Fruit fly (Drosophila melanogaster) whole organism, embryonic: Measurements from ENCODE around the gene trr.

Experiments used
- ATbp ChIP-seq: fragments of 200-800 bp; sonication (Bioruptor generic); optimal IDR thresholded peaks from 2 replicates; lab custom pipeline; 2017; ENCODE audit warnings: missing biosample characterization, mild to moderate bottlenecking, missing genetic modification characterization, missing genetic modification reagents
- Atf-2 ChIP-seq: fragments of 200-800 bp; sonication (Bioruptor generic); optimal IDR thresholded peaks from 2 replicates; lab custom pipeline; 2016; ENCODE audit warnings: missing biosample characterization, missing genetic modification characterization
- Atf3 ChIP-seq: fragments of 200-800 bp; sonication (Bioruptor generic); optimal IDR thresholded peaks from 3 replicates; lab custom pipeline; 2016; ENCODE audit warnings: missing biosample characterization, missing genetic modification characterization
- CG10209 ChIP-seq: fragments of 200-800 bp; sonication (Bioruptor generic); optimal IDR thresholded peaks from 3 replicates; lab custom pipeline; 2017; ENCODE audit warnings: missing biosample characterization, mild to moderate bottlenecking, missing genetic modification characterization, missing genetic modification reagents
- CG11085 ChIP-seq: fragments of 200-800 bp; sonication (Bioruptor generic); IDR thresholded peaks from 2 replicates; pipeline ENCODE4 v1.3.6; 2022; ENCODE audit warnings: missing biosample characterization, missing genetic modification characterization
- CG12236 ChIP-seq: fragments of 200-800 bp; sonication (Bioruptor generic); optimal IDR thresholded peaks from 2 replicates; lab custom pipeline; 2016; ENCODE audit warnings: missing biosample characterization, missing genetic modification characterization
- CG13775 ChIP-seq: fragments of 200-800 bp; sonication (Bioruptor generic); optimal IDR thresholded peaks from 3 replicates; lab custom pipeline; 2017; ENCODE audit warnings: missing biosample characterization, mild to moderate bottlenecking, missing genetic modification characterization
- CG14050 ChIP-seq: fragments of 200-800 bp; sonication (Bioruptor generic); IDR thresholded peaks from 3 replicates; pipeline ENCODE4 v1.3.6; 2022; ENCODE audit warnings: missing biosample characterization, missing genetic modification characterization
- CG15011 ChIP-seq: fragments of 200-800 bp; sonication (Bioruptor generic); optimal IDR thresholded peaks from 3 replicates; lab custom pipeline; 2018; ENCODE audit warnings: missing biosample characterization, mild to moderate bottlenecking, missing genetic modification characterization
- CG1529 ChIP-seq: fragments of 200-800 bp; sonication (Bioruptor generic); optimal IDR thresholded peaks from 3 replicates; lab custom pipeline; 2018; ENCODE audit warnings: missing biosample characterization, missing genetic modification characterization
- CG15479 ChIP-seq: fragments of 200-800 bp; sonication (Bioruptor generic); optimal IDR thresholded peaks from 3 replicates; lab custom pipeline; 2019; ENCODE audit warnings: missing biosample characterization, mild to moderate bottlenecking, missing genetic modification characterization, moderate library complexity
- CG1647 ChIP-seq: fragments of 200-800 bp; sonication (Bioruptor generic); optimal IDR thresholded peaks from 3 replicates; lab custom pipeline; 2016; ENCODE audit warnings: missing biosample characterization, missing genetic modification characterization
- CG17912 ChIP-seq: fragments of 200-800 bp; sonication (Bioruptor generic); optimal IDR thresholded peaks from 2 replicates; lab custom pipeline; 2018; ENCODE audit warnings: missing biosample characterization, mild to moderate bottlenecking, missing genetic modification characterization
- CG18599 ChIP-seq: fragments of 200-800 bp; sonication (Bioruptor generic); optimal IDR thresholded peaks from 3 replicates; lab custom pipeline; 2017; ENCODE audit warnings: missing biosample characterization, missing genetic modification characterization, mild to moderate bottlenecking, moderate library complexity, missing genetic modification reagents
- CG33557 ChIP-seq: fragments of 200-800 bp; sonication (Bioruptor generic); optimal IDR thresholded peaks from 2 replicates; lab custom pipeline; 2019; ENCODE audit warnings: missing biosample characterization, mild to moderate bottlenecking, missing genetic modification characterization, moderate library complexity
- CG34422 ChIP-seq: fragments of 200-800 bp; sonication (Bioruptor generic); IDR thresholded peaks from 3 replicates; pipeline ENCODE4 v1.3.6; 2022; ENCODE audit warnings: missing biosample characterization, missing genetic modification characterization
- CG6683 ChIP-seq: fragments of 200-800 bp; sonication (Bioruptor generic); optimal IDR thresholded peaks from 2 replicates; lab custom pipeline; 2017; ENCODE audit warnings: missing biosample characterization, mild to moderate bottlenecking, missing genetic modification characterization, missing genetic modification reagents
- CG6813 ChIP-seq: fragments of 200-800 bp; sonication (Bioruptor generic); optimal IDR thresholded peaks from 2 replicates; lab custom pipeline; 2017; ENCODE audit warnings: missing biosample characterization, missing genetic modification characterization, mild to moderate bottlenecking, moderate library complexity, missing genetic modification reagents
- CG7987 ChIP-seq: fragments of 200-800 bp; sonication (Bioruptor generic); optimal IDR thresholded peaks from 2 replicates; lab custom pipeline; 2018; ENCODE audit warnings: missing biosample characterization, mild to moderate bottlenecking, missing genetic modification characterization, moderate library complexity
- CG8765 ChIP-seq: fragments of 200-800 bp; sonication (Bioruptor generic); IDR thresholded peaks from 2 replicates; pipeline ENCODE4 v1.3.6; 2022; ENCODE audit warnings: missing biosample characterization, missing genetic modification characterization
- Chrac-16 ChIP-seq: fragments of 200-800 bp; sonication (Bioruptor generic); optimal IDR thresholded peaks from 3 replicates; lab custom pipeline; 2016; ENCODE audit warnings: missing biosample characterization, missing genetic modification characterization
- Ets65A ChIP-seq: fragments of 200-800 bp; sonication (Bioruptor generic); peaks from one replicate; lab custom pipeline; 2016; ENCODE audit warnings: missing biosample characterization, missing genetic modification characterization
- Ets97D ChIP-seq: fragments of 200-800 bp; sonication (Bioruptor generic); optimal IDR thresholded peaks from 3 replicates; lab custom pipeline; 2016; ENCODE audit warnings: missing biosample characterization, missing genetic modification characterization
- HLH4C ChIP-seq: fragments of 200-800 bp; sonication (Bioruptor generic); IDR thresholded peaks from 3 replicates; pipeline ENCODE4 v1.3.6; 2022; ENCODE audit warnings: missing biosample characterization, missing genetic modification characterization; ENCODE audit not compliant: partially characterized antibody
- Lhr ChIP-seq: fragments of 200-800 bp; sonication (Bioruptor generic); optimal IDR thresholded peaks from 3 replicates; lab custom pipeline; 2017; ENCODE audit warnings: mild to moderate bottlenecking, missing biosample characterization, missing genetic modification reagents, missing genetic modification characterization
- MBD-R2 ChIP-seq: fragments of 200-800 bp; sonication (Bioruptor generic); IDR thresholded peaks from 2 replicates; pipeline ENCODE4 v1.3.6; 2022; ENCODE audit warnings: missing biosample characterization, missing genetic modification characterization
- MESR4 ChIP-seq: fragments of 200-800 bp; sonication (Bioruptor generic); optimal IDR thresholded peaks from 2 replicates; lab custom pipeline; 2018; ENCODE audit warnings: missing biosample characterization, mild to moderate bottlenecking, missing genetic modification characterization, moderate library complexity
- Mad ChIP-seq: fragments of 200-800 bp; sonication (Bioruptor generic); optimal IDR thresholded peaks from 2 replicates; lab custom pipeline; 2016; ENCODE audit warnings: missing biosample characterization, missing genetic modification characterization
- Pdp1 ChIP-seq, 2 experiments: fragments of 200-800 bp; sonication (Bioruptor generic); optimal IDR thresholded peaks; 3 replicates each; lab custom pipeline; 2016; ENCODE audit warnings: missing biosample characterization in 2 of 2, missing genetic modification characterization in 2 of 2, mild to moderate bottlenecking in 1 of 2, moderate library complexity in 1 of 2
- Poxn ChIP-seq: fragments of 200-800 bp; sonication (Bioruptor generic); IDR thresholded peaks from 2 replicates; pipeline ENCODE4 v1.3.6; 2022; ENCODE audit warnings: missing biosample characterization, missing genetic modification characterization
- Sox102F ChIP-seq: fragments of 200-800 bp; sonication (Bioruptor generic); optimal IDR thresholded peaks from 2 replicates; lab custom pipeline; 2018; ENCODE audit warnings: missing biosample characterization, mild to moderate bottlenecking, missing genetic modification characterization, moderate library complexity
- Spps ChIP-seq: fragments of 200-800 bp; sonication (Bioruptor generic); optimal IDR thresholded peaks from 2 replicates; lab custom pipeline; 2018; ENCODE audit warnings: missing biosample characterization, mild to moderate bottlenecking, missing genetic modification characterization
- Vsx1 ChIP-seq: fragments of 200-800 bp; sonication (Bioruptor generic); optimal IDR thresholded peaks from 2 replicates; lab custom pipeline; 2017; ENCODE audit warnings: missing biosample characterization, mild to moderate bottlenecking, missing genetic modification characterization, missing genetic modification reagents
- az2 ChIP-seq: fragments of 200-800 bp; sonication (Bioruptor generic); optimal IDR thresholded peaks from 3 replicates; lab custom pipeline; 2016; ENCODE audit warnings: missing biosample characterization, missing genetic modification characterization
- bowl ChIP-seq: fragments of 200-800 bp; sonication (Bioruptor generic); IDR thresholded peaks from 2 replicates; pipeline ENCODE4 v1.3.6; 2022; ENCODE audit warnings: missing biosample characterization, missing genetic modification characterization
- chif ChIP-seq, 2 experiments: fragments of 200-800 bp; sonication (Bioruptor generic); optimal IDR thresholded peaks; 3 replicates each; lab custom pipeline; 2016; ENCODE audit warnings: missing biosample characterization in 2 of 2, missing genetic modification characterization in 2 of 2
- cwo ChIP-seq: fragments of 200-800 bp; sonication (Bioruptor generic); optimal IDR thresholded peaks from 3 replicates; lab custom pipeline; 2017; ENCODE audit warnings: missing biosample characterization, missing genetic modification characterization, mild to moderate bottlenecking, moderate library complexity, missing genetic modification reagents
- dati ChIP-seq: fragments of 200-800 bp; sonication (Bioruptor generic); IDR thresholded peaks from 2 replicates; pipeline ENCODE4 v1.3.6; 2022; ENCODE audit warnings: missing biosample characterization, missing genetic modification characterization
- en ChIP-seq: fragments of 200-800 bp; sonication (Bioruptor generic); optimal IDR thresholded peaks from 2 replicates; lab custom pipeline; 2016; ENCODE audit warnings: missing biosample characterization, missing genetic modification characterization
- ewg ChIP-seq: fragments of 200-800 bp; sonication (Bioruptor generic); optimal IDR thresholded peaks from 3 replicates; lab custom pipeline; 2017; ENCODE audit warnings: mild to moderate bottlenecking, missing biosample characterization, missing genetic modification reagents, missing genetic modification characterization
- fd96Cb ChIP-seq: fragments of 200-800 bp; sonication (Bioruptor generic); optimal IDR thresholded peaks from 2 replicates; lab custom pipeline; 2018; ENCODE audit warnings: missing biosample characterization, mild to moderate bottlenecking, missing genetic modification characterization, moderate library complexity
- fu2 ChIP-seq: fragments of 200-800 bp; sonication (Bioruptor generic); optimal IDR thresholded peaks from 2 replicates; lab custom pipeline; 2016; ENCODE audit warnings: missing biosample characterization, missing genetic modification characterization
- gt ChIP-seq: fragments of 200-800 bp; sonication (Bioruptor generic); IDR thresholded peaks from 2 replicates; pipeline ENCODE4 v1.3.6; 2022; ENCODE audit warnings: missing biosample characterization, missing genetic modification characterization
- nau ChIP-seq: fragments of 200-800 bp; sonication (Bioruptor generic); optimal IDR thresholded peaks from 3 replicates; lab custom pipeline; 2017; ENCODE audit warnings: missing biosample characterization, mild to moderate bottlenecking, missing genetic modification characterization, missing genetic modification reagents
- nerfin-2 ChIP-seq: fragments of 200-800 bp; sonication (Bioruptor generic); IDR thresholded peaks from 2 replicates; pipeline ENCODE4 v1.3.6; 2022; ENCODE audit warnings: missing biosample characterization, missing genetic modification characterization; ENCODE audit not compliant: partially characterized antibody
- org-1 ChIP-seq: fragments of 200-800 bp; sonication (Bioruptor generic); optimal IDR thresholded peaks from 2 replicates; lab custom pipeline; 2017; ENCODE audit warnings: missing biosample characterization, missing genetic modification characterization
- sens ChIP-seq: fragments of 200-800 bp; sonication (Bioruptor generic); peaks from one replicate; lab custom pipeline; 2016; ENCODE audit warnings: missing biosample characterization, missing genetic modification characterization
- sens-2 ChIP-seq: fragments of 200-800 bp; sonication (Bioruptor generic); IDR thresholded peaks from 2 replicates; pipeline ENCODE4 v1.3.6; 2022; ENCODE audit warnings: missing biosample characterization, missing genetic modification characterization
- ttk ChIP-seq: fragments of 200-800 bp; sonication (Bioruptor generic); IDR thresholded peaks from 2 replicates; pipeline ENCODE4 v2.1.2; 2022; ENCODE audit warnings: missing biosample characterization, missing genetic modification characterization
- wdn ChIP-seq: fragments of 200-800 bp; sonication (Bioruptor generic); IDR thresholded peaks from 2 replicates; pipeline ENCODE4 v1.3.6; 2022; ENCODE audit warnings: missing biosample characterization, missing genetic modification characterization

trr gene

DNA sequence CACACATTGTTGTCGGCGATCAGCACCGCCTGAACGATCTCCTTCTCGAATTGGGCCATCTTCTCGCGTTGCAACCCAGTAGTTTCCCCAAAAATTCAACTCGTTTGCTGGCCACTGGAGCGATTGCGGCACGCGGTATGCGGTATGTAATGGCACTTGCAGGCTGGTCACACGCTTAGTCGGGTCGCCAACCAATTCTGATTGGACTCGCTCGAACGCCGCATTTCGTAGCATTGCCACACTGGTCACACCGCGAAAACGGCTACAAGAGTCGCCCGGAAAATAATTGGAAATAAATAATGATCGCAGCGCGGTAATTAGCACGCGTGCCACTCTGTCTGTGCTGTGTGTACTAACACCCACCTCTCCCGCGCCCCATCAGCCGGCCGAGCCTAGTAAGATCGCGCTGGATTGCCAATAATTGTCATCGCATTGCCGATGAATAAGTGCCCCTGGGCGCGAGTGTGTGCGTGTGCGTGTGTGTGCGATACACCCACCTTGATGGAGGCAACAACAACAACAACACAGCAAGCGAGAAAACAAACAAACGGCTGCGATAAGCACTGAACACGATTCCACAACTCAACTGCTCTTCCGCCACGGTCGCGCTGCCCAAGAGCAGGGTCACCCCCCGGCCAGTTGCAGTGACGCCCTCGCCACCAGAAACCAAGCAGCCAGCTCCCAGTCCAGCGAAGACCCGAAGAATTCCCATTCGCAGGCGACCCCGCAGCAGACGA lies 33.2 kb upstream of the trr start, which contains the start of the genes eIF2Bepsilon and Ocrl (continued):
- TF ChIP-seq CG15479 (no peak), fd96Cb (tag; lab: Kevin White, UChicago) (no peak), CG15011 (GFP tag; lab: Kevin White, UChicago) (no peak), Vsx1 (GFP tag; lab: Kevin White, UChicago) (no peak), Spps (tag; lab: Kevin White, UChicago) (peak; percentile 4), CG17912 (GFP tag; lab: Kevin White, UChicago) (no peak), CG6683 (peak; percentile 3), az2 (GFP tag; lab: Kevin White, UChicago) (no peak), chif (GFP tag; optimal IDR thresholded peaks at IDR 0.05; lab: Kevin White, UChicago) (no peak), CG33557 (GFP tag; lab: Kevin White, UChicago) (no peak), CG7987 (GFP tag; lab: Kevin White, UChicago) (no peak), CG8765 (no peak), en (GFP tag; lab: Kevin White, UChicago) (no peak), Ets97D (peak; percentile 49), CG12236 (GFP tag; lab: Kevin White, UChicago) (no peak), CG1647 (no peak), Sox102F (no peak), ATbp (GFP tag; lab: Kevin White, UChicago) (no peak), HLH4C (GFP tag; lab: Robert Waterston, UW) (0 out of 3 replicates have a peak, but pooled peaks have one; percentile 28), Lhr (GFP tag; lab: Kevin White, UChicago) (peak; percentile 83), CG6813 (no peak), Atf-2 (no peak), CG1529 (GFP tag; lab: Kevin White, UChicago) (no peak), cwo (GFP tag; lab: Kevin White, UChicago) (no peak), Atf3 (GFP tag; lab: Kevin White, UChicago) (no peak), CG34422 (peak; percentile 48; the same call in 1 of the 3 replicates), MBD-R2 (GFP tag; lab: Robert Waterston, UW) (peak; percentile 94), org-1 (GFP tag; lab: Kevin White, UChicago) (no peak), sens (peak; percentile 20), bowl (GFP tag; lab: Robert Waterston, UW) (no peak), Ets65A (GFP tag; lab: Kevin White, UChicago) (peak; percentile 94), wdn (no peak), dati (no peak), CG14050 (no peak), CG10209 (no peak), Chrac-16 (GFP tag; lab: Kevin White, UChicago) (no peak), Pdp1 (GFP tag; optimal IDR thresholded peaks at IDR 0.05; lab: Kevin White, UChicago) (peak in 1 of 2 experiments; percentile 55), ewg (GFP tag; lab: Kevin White, UChicago) (no peak), MESR4 (GFP tag; lab: Kevin White, UChicago) (peak; percentile 88), Mad (GFP tag; lab: Kevin White, UChicago) (peak; percentile 4), gt (GFP tag; lab: Robert Waterston, UW) (no peak), nau (no peak), CG11085 (GFP tag; lab: Robert Waterston, UW) (no peak), CG18599 (GFP tag; lab: Kevin White, UChicago) (no peak), CG13775 (GFP tag; lab: Kevin White, UChicago) (no peak), sens-2 (no peak), nerfin-2 (GFP tag; lab: Robert Waterston, UW) (no peak), Poxn (no peak), fu2 (GFP tag; lab: Kevin White, UChicago) (no peak), ttk (GFP tag; lab: Robert Waterston, UW) (no peak)
